Worm (Caenorhabditis elegans) whole organism, late embryonic: ENCODE results near the gene str-106.

Source experiments
- ama-1 ChIP-seq: fragments of 150-350 bp; optimal IDR thresholded peaks from 2 replicates; lab custom pipeline; 2014
- ceh-18 ChIP-seq: sonication (generic microtip); optimal IDR thresholded peaks from 2 replicates; lab custom pipeline; 2016; ENCODE audit warnings: missing genetic modification characterization, missing compliant biosample characterization
- ceh-19 ChIP-seq: fragments of 200-800 bp; sonication (Bioruptor generic); optimal IDR thresholded peaks from 2 replicates; lab custom pipeline; 2018; ENCODE audit warnings: mild to moderate bottlenecking, missing genetic modification characterization, missing compliant biosample characterization
- ceh-24 ChIP-seq: sonication (generic microtip); optimal IDR thresholded peaks from 2 replicates; lab custom pipeline; 2016; ENCODE audit warnings: mild to moderate bottlenecking, missing genetic modification characterization, missing compliant biosample characterization
- elt-2 ChIP-seq: sonication (generic microtip); optimal IDR thresholded peaks from 2 replicates; lab custom pipeline; 2016; ENCODE audit warnings: missing genetic modification reagents, missing genetic modification characterization, missing compliant biosample characterization
- fkh-10 ChIP-seq: fragments of 150-350 bp; optimal IDR thresholded peaks from 2 replicates; lab custom pipeline; 2014; ENCODE audit warnings: missing biosample characterization, missing genetic modification reagents, missing genetic modification characterization
- hlh-30 ChIP-seq: sonication (generic microtip); optimal IDR thresholded peaks from 2 replicates; lab custom pipeline; 2017; ENCODE audit warnings: antibody characterized with exemption, missing genetic modification characterization, missing compliant biosample characterization; ENCODE audit not compliant: insufficient read depth
- lin-11 ChIP-seq: fragments of 200-800 bp; sonication (Bioruptor generic); optimal IDR thresholded peaks from 2 replicates; lab custom pipeline; 2018; ENCODE audit warnings: mild to moderate bottlenecking, missing genetic modification characterization, missing compliant biosample characterization
- nhr-232 ChIP-seq: sonication (generic microtip); optimal IDR thresholded peaks from 2 replicates; lab custom pipeline; 2016; ENCODE audit warnings: missing genetic modification characterization, missing compliant biosample characterization
- pha-4 ChIP-seq: fragments of 150-350 bp; optimal IDR thresholded peaks from 2 replicates; lab custom pipeline; 2018; ENCODE audit warnings: missing biosample characterization, missing genetic modification reagents, missing genetic modification characterization
- pqm-1 ChIP-seq: sonication (generic microtip); optimal IDR thresholded peaks from 2 replicates; lab custom pipeline; 2016; ENCODE audit warnings: missing genetic modification characterization, missing compliant biosample characterization
- ref-2 ChIP-seq: sonication (generic microtip); optimal IDR thresholded peaks from 2 replicates; lab custom pipeline; 2016; ENCODE audit warnings: missing genetic modification characterization, missing compliant biosample characterization
- tbx-2 ChIP-seq: sonication (generic microtip); optimal IDR thresholded peaks from 2 replicates; lab custom pipeline; 2016; ENCODE audit warnings: missing genetic modification characterization, missing compliant biosample characterization
- unc-86 ChIP-seq: sonication (generic microtip); optimal IDR thresholded peaks from 2 replicates; lab custom pipeline; 2016; ENCODE audit warnings: missing genetic modification characterization, missing compliant biosample characterization

DNA sequence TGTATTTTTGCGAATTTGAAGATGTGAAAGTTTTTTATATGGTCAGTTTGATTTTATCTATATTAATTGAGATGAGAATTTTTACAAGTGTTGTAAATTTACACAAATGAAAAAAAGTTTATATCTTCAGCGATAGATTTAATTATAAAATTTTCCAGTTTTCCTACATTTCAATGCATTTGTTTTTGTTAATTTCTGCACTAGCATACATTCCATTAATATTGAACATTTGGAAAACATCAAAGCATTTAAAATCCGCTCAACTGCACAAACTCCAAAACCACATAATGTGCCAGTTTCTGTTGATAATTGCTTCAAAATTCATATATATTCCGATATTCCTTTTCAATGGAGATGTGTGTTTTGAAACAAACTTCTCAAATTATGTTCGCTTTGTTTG lies 2.5 kb downstream of the str-106 start, which contains the start of gene srh-277:
- no peak for TF ChIP-seq lin-11
- no peak for TF ChIP-seq ref-2 (tag; lab: Kevin White, UChicago)
- TF ChIP-seq hlh-30 (tag; lab: Kevin White, UChicago): no peak
- TF ChIP-seq elt-2 (tag; lab: Kevin White, UChicago): no peak
- TF ChIP-seq fkh-10: no peak
- no peak for TF ChIP-seq ceh-19 (GFP tag; lab: Kevin White, UChicago)
- TF ChIP-seq pqm-1: no peak
- TF ChIP-seq ama-1 (lab: Kevin White, UChicago): no peak
- TF ChIP-seq ceh-18 (tag; lab: Kevin White, UChicago): no peak
- TF ChIP-seq nhr-232 (tag; lab: Kevin White, UChicago): no peak
- no peak for TF ChIP-seq ceh-24 (tag; lab: Kevin White, UChicago)
- no peak for TF ChIP-seq unc-86 (tag; lab: Kevin White, UChicago)
- TF ChIP-seq pha-4 (tag; lab: Kevin White, UChicago): no peak
- TF ChIP-seq tbx-2 (tag; lab: Kevin White, UChicago): no peak
